Fruit fly (Drosophila melanogaster) whole organism, prepupa: ENCODE data around the gene Elp3.

ENCODE experiments used
- Blimp-1 ChIP-seq: fragments of 200-800 bp; sonication (Bioruptor generic); optimal IDR thresholded peaks from 3 replicates; lab custom pipeline; 2017; ENCODE audit warnings: missing biosample characterization, missing genetic modification characterization, mild to moderate bottlenecking, moderate library complexity, missing genetic modification reagents
- CG10631 ChIP-seq: fragments of 200-800 bp; sonication (Bioruptor generic); optimal IDR thresholded peaks from 2 replicates; lab custom pipeline; 2016; ENCODE audit warnings: missing biosample characterization, missing genetic modification characterization
- CG10669 ChIP-seq: fragments of 200-800 bp; sonication (Bioruptor generic); optimal IDR thresholded peaks from 3 replicates; lab custom pipeline; 2018; ENCODE audit warnings: missing biosample characterization, mild to moderate bottlenecking, missing genetic modification characterization, moderate library complexity
- CG15336 ChIP-seq: fragments of 200-800 bp; sonication (Bioruptor generic); IDR thresholded peaks from 2 replicates; pipeline ENCODE4 v1.3.6; 2022; ENCODE audit warnings: missing biosample characterization, missing genetic modification characterization
- CG32006 ChIP-seq: fragments of 200-800 bp; sonication (Bioruptor generic); optimal IDR thresholded peaks from 3 replicates; lab custom pipeline; 2017; ENCODE audit warnings: missing biosample characterization, mild to moderate bottlenecking, missing genetic modification characterization
- CG34406 ChIP-seq: fragments of 200-800 bp; sonication (Bioruptor generic); optimal IDR thresholded peaks from 3 replicates; lab custom pipeline; 2016; ENCODE audit warnings: missing biosample characterization, missing genetic modification characterization
- CG3919 ChIP-seq: fragments of 200-800 bp; sonication (Bioruptor generic); optimal IDR thresholded peaks from 3 replicates; lab custom pipeline; 2016; ENCODE audit warnings: missing biosample characterization, missing genetic modification characterization
- CG4318 ChIP-seq: fragments of 200-800 bp; sonication (Bioruptor generic); optimal IDR thresholded peaks from 3 replicates; lab custom pipeline; 2017; ENCODE audit warnings: missing biosample characterization, mild to moderate bottlenecking, missing genetic modification characterization
- CG6163 ChIP-seq: fragments of 200-800 bp; sonication (Bioruptor generic); IDR thresholded peaks from 3 replicates; pipeline ENCODE4 v1.3.6; 2022; ENCODE audit warnings: missing biosample characterization, missing genetic modification characterization
- CG6276 ChIP-seq: fragments of 200-800 bp; sonication (Bioruptor generic); optimal IDR thresholded peaks from 2 replicates; lab custom pipeline; 2017; ENCODE audit warnings: missing biosample characterization, mild to moderate bottlenecking, missing genetic modification characterization
- CG6808 ChIP-seq: fragments of 200-800 bp; sonication (Bioruptor generic); optimal IDR thresholded peaks from 3 replicates; lab custom pipeline; 2017; ENCODE audit warnings: missing biosample characterization, missing genetic modification characterization, mild to moderate bottlenecking, moderate library complexity, missing genetic modification reagents
- CG6854 ChIP-seq: fragments of 200-800 bp; sonication (Bioruptor generic); optimal IDR thresholded peaks from 2 replicates; lab custom pipeline; 2017; ENCODE audit warnings: missing biosample characterization, mild to moderate bottlenecking, missing genetic modification characterization
- CG7368 ChIP-seq: fragments of 200-800 bp; sonication (Bioruptor generic); optimal IDR thresholded peaks from 3 replicates; lab custom pipeline; 2016; ENCODE audit warnings: missing biosample characterization, missing genetic modification characterization
- CG8119 ChIP-seq: fragments of 200-800 bp; sonication (Bioruptor generic); IDR thresholded peaks from 3 replicates; pipeline ENCODE4 v1.3.6; 2022; ENCODE audit warnings: missing biosample characterization, missing genetic modification characterization
- CG8319 ChIP-seq: fragments of 200-800 bp; sonication (Bioruptor generic); optimal IDR thresholded peaks from 3 replicates; lab custom pipeline; 2016; ENCODE audit warnings: missing biosample characterization, missing genetic modification characterization
- CG8632 ChIP-seq: fragments of 200-800 bp; sonication (Bioruptor generic); optimal IDR thresholded peaks from 3 replicates; lab custom pipeline; 2016; ENCODE audit warnings: missing biosample characterization, missing genetic modification characterization
- Eip78C ChIP-seq: fragments of 200-800 bp; sonication (Bioruptor generic); peaks from one replicate; lab custom pipeline; 2016; ENCODE audit warnings: missing biosample characterization, missing genetic modification characterization
- Eip93F ChIP-seq: fragments of 200-800 bp; sonication (Bioruptor generic); optimal IDR thresholded peaks from 2 replicates; lab custom pipeline; 2016; ENCODE audit warnings: missing biosample characterization, mild to moderate bottlenecking, missing genetic modification characterization
- Ets21C ChIP-seq: fragments of 200-800 bp; sonication (Bioruptor generic); optimal IDR thresholded peaks from 3 replicates; lab custom pipeline; 2016; ENCODE audit warnings: missing biosample characterization, missing genetic modification characterization
- Ets96B ChIP-seq: fragments of 200-800 bp; optimal IDR thresholded peaks from 2 replicates; lab custom pipeline; 2019; ENCODE audit warnings: missing biosample characterization, mild to moderate bottlenecking, missing genetic modification characterization, moderate library complexity
- Gug ChIP-seq: fragments of 200-800 bp; sonication (Bioruptor generic); IDR thresholded peaks from 2 replicates; pipeline ENCODE4 v1.3.6; 2022; ENCODE audit warnings: missing biosample characterization, missing genetic modification characterization
- Hr38 ChIP-seq: sonication (Bioruptor generic); optimal IDR thresholded peaks from 2 replicates; lab custom pipeline; 2016; ENCODE audit warnings: missing biosample characterization, missing genetic modification characterization
- Hr39 ChIP-seq: fragments of 200-800 bp; sonication (Bioruptor generic); optimal IDR thresholded peaks from 2 replicates; lab custom pipeline; 2016; ENCODE audit warnings: missing biosample characterization, missing genetic modification characterization
- Hr4 ChIP-seq: fragments of 200-800 bp; sonication (Bioruptor generic); optimal IDR thresholded peaks from 3 replicates; lab custom pipeline; 2016; ENCODE audit warnings: missing biosample characterization, missing genetic modification characterization
- Met ChIP-seq: fragments of 200-800 bp; sonication (Bioruptor generic); optimal IDR thresholded peaks from 3 replicates; lab custom pipeline; 2016; ENCODE audit warnings: missing biosample characterization, missing genetic modification characterization
- OdsH ChIP-seq: fragments of 200-800 bp; sonication (Bioruptor generic); optimal IDR thresholded peaks from 3 replicates; lab custom pipeline; 2016; ENCODE audit warnings: missing biosample characterization, missing genetic modification characterization
- Smox ChIP-seq: fragments of 200-800 bp; sonication (Bioruptor generic); optimal IDR thresholded peaks from 3 replicates; lab custom pipeline; 2016; ENCODE audit warnings: missing biosample characterization, missing genetic modification characterization
- Sox14 ChIP-seq: fragments of 200-800 bp; sonication (Bioruptor generic); optimal IDR thresholded peaks from 3 replicates; lab custom pipeline; 2016; ENCODE audit warnings: missing biosample characterization, missing genetic modification characterization
- Sox15 ChIP-seq: fragments of 200-800 bp; sonication (Bioruptor generic); optimal IDR thresholded peaks from 3 replicates; lab custom pipeline; 2016; ENCODE audit warnings: missing biosample characterization, missing genetic modification characterization
- acj6 ChIP-seq: fragments of 200-800 bp; sonication (Bioruptor generic); optimal IDR thresholded peaks from 3 replicates; lab custom pipeline; 2016; ENCODE audit warnings: missing biosample characterization, missing genetic modification characterization
- cyc ChIP-seq: fragments of 200-800 bp; sonication (Bioruptor generic); optimal IDR thresholded peaks from 3 replicates; lab custom pipeline; 2016; ENCODE audit warnings: missing biosample characterization, missing genetic modification characterization
- dac ChIP-seq: fragments of 200-800 bp; sonication (Bioruptor generic); optimal IDR thresholded peaks from 2 replicates; lab custom pipeline; 2017; ENCODE audit warnings: missing biosample characterization, mild to moderate bottlenecking, missing genetic modification characterization
- eg ChIP-seq: fragments of 200-800 bp; sonication (Bioruptor generic); IDR thresholded peaks from 3 replicates; pipeline ENCODE4 v1.3.6; 2022; ENCODE audit warnings: missing biosample characterization, missing genetic modification characterization
- esn ChIP-seq: fragments of 200-800 bp; sonication (Bioruptor generic); optimal IDR thresholded peaks from 2 replicates; lab custom pipeline; 2016; ENCODE audit warnings: missing biosample characterization, mild to moderate bottlenecking, missing genetic modification characterization, moderate library complexity
- fd85E ChIP-seq: fragments of 200-800 bp; sonication (Bioruptor generic); optimal IDR thresholded peaks from 3 replicates; lab custom pipeline; 2016; ENCODE audit warnings: missing biosample characterization, missing genetic modification characterization
- fkh ChIP-seq: fragments of 200-800 bp; sonication (Bioruptor generic); optimal IDR thresholded peaks from 3 replicates; lab custom pipeline; 2017; ENCODE audit warnings: missing biosample characterization, mild to moderate bottlenecking, missing genetic modification characterization, moderate library complexity
- lz ChIP-seq: fragments of 200-800 bp; sonication (Bioruptor generic); optimal IDR thresholded peaks from 3 replicates; lab custom pipeline; 2016; ENCODE audit warnings: missing biosample characterization, missing genetic modification characterization
- net ChIP-seq: fragments of 200-800 bp; sonication (Bioruptor generic); optimal IDR thresholded peaks from 3 replicates; lab custom pipeline; 2016; ENCODE audit warnings: missing biosample characterization, missing genetic modification characterization
- pdm3 ChIP-seq: fragments of 200-800 bp; sonication (Bioruptor generic); optimal IDR thresholded peaks from 3 replicates; lab custom pipeline; 2016; ENCODE audit warnings: missing biosample characterization, missing genetic modification characterization
- salr ChIP-seq, 2 experiments: fragments of 200-800 bp; sonication (Bioruptor generic); optimal IDR thresholded peaks; 3 replicates each; lab custom pipeline; 2016 to 2018; ENCODE audit warnings: missing biosample characterization in 2 of 2, missing genetic modification characterization in 2 of 2, mild to moderate bottlenecking in 1 of 2
- spab ChIP-seq: fragments of 200-800 bp; sonication (Bioruptor generic); optimal IDR thresholded peaks from 2 replicates; lab custom pipeline; 2017; ENCODE audit warnings: missing biosample characterization, mild to moderate bottlenecking, missing genetic modification characterization, missing genetic modification reagents
- svp ChIP-seq: fragments of 200-800 bp; sonication (Bioruptor generic); peaks from one replicate; lab custom pipeline; 2016; ENCODE audit warnings: missing biosample characterization, missing genetic modification characterization
- topi ChIP-seq: fragments of 200-800 bp; sonication (Bioruptor generic); optimal IDR thresholded peaks from 3 replicates; lab custom pipeline; 2016; ENCODE audit warnings: missing biosample characterization, missing genetic modification characterization
- vri ChIP-seq: fragments of 200-800 bp; sonication (Bioruptor generic); optimal IDR thresholded peaks from 3 replicates; lab custom pipeline; 2016; ENCODE audit warnings: missing biosample characterization, mild to moderate bottlenecking, missing genetic modification characterization

The Elp3 gene

dm6 chr2L:4440881-4441737 lies 3.4 kb upstream of the Elp3 start, which contains the start of gene CG15431:
Gene CG15431, minus strand, starts transcription at chr2L:4441282.
- TF ChIP-seq CG6163 (peak; percentile 56; the same call in 1 of the 3 replicates), CG7368 (no peak), salr (GFP tag; optimal IDR thresholded peaks at IDR 0.05; lab: Kevin White, UChicago) (peak; percentile 56 to 82), eg (GFP tag; lab: Robert Waterston, UW) (0 out of 3 replicates have a peak, but pooled peaks have one; percentile 40), CG15336 (peak; percentile 40; the same call in 1 of the 2 replicates), CG8119 (GFP tag; lab: Robert Waterston, UW) (peak; percentile 47; the same call in 1 of the 3 replicates)

dm6 chr2L:4442010-4442587 lies 2.4 kb upstream of the Elp3 start, which contains the start of the genes Sfp24F and CG15432:
Gene Sfp24F, minus strand, starts transcription at chr2L:4442060.
Gene CG15432, plus strand, starts transcription at chr2L:4442320.
- TF ChIP-seq Blimp-1 = no peak
- TF ChIP-seq fkh = peak; percentile 87
- TF ChIP-seq salr (GFP tag; optimal IDR thresholded peaks at IDR 0.05; lab: Kevin White, UChicago) = no peak
- TF ChIP-seq esn = no peak
- no peak for TF ChIP-seq Eip78C (GFP tag; lab: Kevin White, UChicago)
- TF ChIP-seq Sox15 (GFP tag; lab: Kevin White, UChicago) = no peak
- TF ChIP-seq topi (GFP tag; lab: Kevin White, UChicago) = no peak
- TF ChIP-seq eg (GFP tag; lab: Robert Waterston, UW) = no peak
- no peak for TF ChIP-seq OdsH (GFP tag; lab: Kevin White, UChicago)

- TF ChIP-seq CG8632 (GFP tag; lab: Kevin White, UChicago) (peak; percentile 98), Eip78C (GFP tag; lab: Kevin White, UChicago) (peak; percentile 99), spab (GFP tag; lab: Kevin White, UChicago) (peak; percentile 98), CG6808 (peak; percentile 95), vri (GFP tag; lab: Kevin White, UChicago) (no peak), pdm3 (peak; percentile 96), CG3919 (peak; percentile 97), CG7368 (peak; percentile 99), svp (peak; percentile 98), Hr38 (GFP tag; lab: Kevin White, UChicago) (peak; percentile 20), fd85E (GFP tag; lab: Kevin White, UChicago) (peak; percentile 97), CG6163 (peak; percentile 98), Ets21C (GFP tag; lab: Kevin White, UChicago) (peak; percentile 84), net (GFP tag; lab: Kevin White, UChicago) (peak; percentile 97), CG8319 (peak; percentile 98), Ets96B (tag; lab: Kevin White, UChicago) (peak; percentile 89), CG34406 (GFP tag; lab: Kevin White, UChicago) (peak; percentile 98), CG6854 (GFP tag; lab: Kevin White, UChicago) (peak; percentile 96), CG6276 (peak; percentile 98), Sox15 (GFP tag; lab: Kevin White, UChicago) (peak; percentile 93), Hr39 (GFP tag; lab: Kevin White, UChicago) (peak; percentile 88), esn (peak; percentile 98), lz (GFP tag; lab: Kevin White, UChicago) (peak; percentile 94), Met (GFP tag; lab: Kevin White, UChicago) (peak; percentile 95), CG10631 (GFP tag; lab: Kevin White, UChicago) (peak; percentile 97), Eip93F (GFP tag; lab: Kevin White, UChicago) (no peak), cyc (GFP tag; lab: Kevin White, UChicago) (peak; percentile 93), acj6 (GFP tag; lab: Kevin White, UChicago) (peak; percentile 97), Gug (GFP tag; lab: Robert Waterston, UW) (peak; percentile 99), CG8119 (GFP tag; lab: Robert Waterston, UW) (peak; percentile 99), CG32006 (GFP tag; lab: Kevin White, UChicago) (peak; percentile 96), eg (GFP tag; lab: Robert Waterston, UW) (peak; percentile 99), Sox14 (GFP tag; lab: Kevin White, UChicago) (peak; percentile 92), Smox (peak; percentile 95), Hr4 (GFP tag; lab: Kevin White, UChicago) (peak; percentile 96), Blimp-1 (peak; percentile 90), dac (GFP tag; lab: Kevin White, UChicago) (peak; percentile 81), OdsH (GFP tag; lab: Kevin White, UChicago) (peak; percentile 97), CG10669 (GFP tag; lab: Kevin White, UChicago) (peak; percentile 99), CG4318 (GFP tag; lab: Kevin White, UChicago) (no peak)
Observed at dm6 chr2L:4448582-4449016, 4.1 kb downstream of the Elp3 start, which contains the start of gene MFS18. Gene MFS18, minus strand, starts transcription at chr2L:4448635.
